Fruit fly (Drosophila melanogaster): ENCODE results near the gene CG33771.

CG33771 gene

dm6 chr3L:22649096-22649495 is at the start of gene CG33771:
TSS of gene CG33771 (plus strand) at chr3L:22649396.
- TF ChIP-seq h (GFP tag; optimal IDR thresholded peaks at IDR 0.05) (no peak), Vsx2 (GFP tag; optimal IDR thresholded peaks at IDR 0.05; ENCODE audit: partially characterized antibody) (no peak), sv (GFP tag; optimal IDR thresholded peaks at IDR 0.05) (no peak), Myc (optimal IDR thresholded peaks at IDR 0.05) (no peak), brk (GFP tag; optimal IDR thresholded peaks at IDR 0.05) (no peak), N (GFP tag; optimal IDR thresholded peaks at IDR 0.05) (no peak), Mio (GFP tag; optimal IDR thresholded peaks at IDR 0.05) (no peak), sage (GFP tag; optimal IDR thresholded peaks at IDR 0.05) (no peak), woc (GFP tag; optimal IDR thresholded peaks at IDR 0.05) (no peak), Hr83 (GFP tag; optimal IDR thresholded peaks at IDR 0.05; ENCODE audit: poor library complexity, severe bottlenecking) (no peak), dsf (GFP tag; optimal IDR thresholded peaks at IDR 0.05; ENCODE audit: borderline replicate concordance) (no peak), pan (optimal IDR thresholded peaks at IDR 0.05) (no peak), CG9705 (GFP tag; optimal IDR thresholded peaks at IDR 0.05) (no peak), dmrt93B (GFP tag; optimal IDR thresholded peaks at IDR 0.05) (no peak), Sp1 (GFP tag; optimal IDR thresholded peaks at IDR 0.05) (no peak), tai (GFP tag; optimal IDR thresholded peaks at IDR 0.05) (no peak), CrebA (GFP tag; optimal IDR thresholded peaks at IDR 0.05; ENCODE audit: borderline replicate concordance) (no peak), fru (GFP tag; optimal IDR thresholded peaks at IDR 0.05) (no peak), foxo (GFP tag; optimal IDR thresholded peaks at IDR 0.05) (no peak), Dif (GFP tag; optimal IDR thresholded peaks at IDR 0.05; ENCODE audit: partially characterized antibody) (no peak)

dm6 chr3L:22605637-22606419 is 43.4 kb upstream of the CG33771 start, which contains the start of gene ND-B14.5AL:
TSS of gene ND-B14.5AL (plus strand) at chr3L:22606369.
- TF ChIP-seq CrebA (GFP tag; optimal IDR thresholded peaks at IDR 0.05; ENCODE audit: borderline replicate concordance) (no peak), Jra (GFP tag; optimal IDR thresholded peaks at IDR 0.05) (no peak), Dfd (GFP tag; optimal IDR thresholded peaks at IDR 0.05) (no peak)

- TF ChIP-seq Myc (optimal IDR thresholded peaks at IDR 0.05) (no peak), Jra (GFP tag; optimal IDR thresholded peaks at IDR 0.05) (no peak), HLH106 (tag; optimal IDR thresholded peaks at IDR 0.05) (no peak), Hnf4 (GFP tag; optimal IDR thresholded peaks at IDR 0.05) (no peak), rgr (GFP tag; optimal IDR thresholded peaks at IDR 0.05) (no peak), Hr83 (GFP tag; optimal IDR thresholded peaks at IDR 0.05; ENCODE audit: poor library complexity, severe bottlenecking) (no peak), CrebA (GFP tag; optimal IDR thresholded peaks at IDR 0.05; ENCODE audit: borderline replicate concordance) (no peak), OdsH (GFP tag; optimal IDR thresholded peaks at IDR 0.05) (no peak), foxo (GFP tag; optimal IDR thresholded peaks at IDR 0.05) (no peak), N (GFP tag; optimal IDR thresholded peaks at IDR 0.05) (no peak), dsf (GFP tag; optimal IDR thresholded peaks at IDR 0.05; ENCODE audit: borderline replicate concordance) (no peak), dl (GFP tag; optimal IDR thresholded peaks at IDR 0.05; ENCODE audit: insufficient read depth in 1 of 2, partially characterized antibody in 2 of 2) (no peak), brk (GFP tag; optimal IDR thresholded peaks at IDR 0.05) (no peak), tai (GFP tag; optimal IDR thresholded peaks at IDR 0.05) (no peak)
Observed at dm6 chr3L:22607076-22607475, 42.1 kb upstream of the CG33771 start.

dm6 chr3L:22616784-22617183 is 32.4 kb upstream of the CG33771 start:
- no peak for TF ChIP-seq Abd-B (GFP tag; optimal IDR thresholded peaks at IDR 0.05)
- no peak for TF ChIP-seq fru (GFP tag; optimal IDR thresholded peaks at IDR 0.05)
- TF ChIP-seq brk (GFP tag; optimal IDR thresholded peaks at IDR 0.05) = no peak
- TF ChIP-seq tai (GFP tag; optimal IDR thresholded peaks at IDR 0.05) = no peak

dm6 chr3L:22634111-22634510 is 15.1 kb upstream of the CG33771 start:
- TF ChIP-seq Myc (optimal IDR thresholded peaks at IDR 0.05) (peak; percentile 52), sage (GFP tag; optimal IDR thresholded peaks at IDR 0.05) (no peak)
